Worm (Caenorhabditis elegans) whole organism, young adult: ENCODE data around the gene morc-1.

ENCODE experiments used
- B0336.3 ChIP-seq: fragments of 200-800 bp; sonication (Bioruptor generic); IDR thresholded peaks from 2 replicates; pipeline ENCODE4 v1.3.6; 2022; ENCODE audit warnings: missing genetic modification characterization, missing compliant biosample characterization
- C06A6.2 ChIP-seq: fragments of 200-800 bp; sonication (Bioruptor generic); conservative IDR thresholded peaks from 2 replicates; pipeline ENCODE4 v1.3.6; 2022; ENCODE audit warnings: missing genetic modification characterization, missing compliant biosample characterization
- F39B2.1 ChIP-seq: fragments of 200-800 bp; sonication (Bioruptor generic); IDR thresholded peaks from 2 replicates; pipeline ENCODE4 v1.3.6; 2022; ENCODE audit warnings: missing genetic modification reagents, missing genetic modification characterization, missing compliant biosample characterization
- T07F8.4 ChIP-seq: sonication (generic microtip); optimal IDR thresholded peaks from 2 replicates; lab custom pipeline; 2016; ENCODE audit warnings: mild to moderate bottlenecking, missing genetic modification characterization, moderate library complexity, missing compliant biosample characterization
- Y67H2A.10 ChIP-seq: fragments of 200-800 bp; sonication (Bioruptor generic); conservative IDR thresholded peaks from 2 replicates; pipeline ENCODE4 v1.3.6; 2022; ENCODE audit warnings: missing genetic modification reagents, missing genetic modification characterization, missing compliant biosample characterization
- Y79H2A.3 ChIP-seq: fragments of 200-800 bp; sonication (Bioruptor generic); conservative IDR thresholded peaks from 2 replicates; pipeline ENCODE4 v1.3.6; 2022; ENCODE audit warnings: missing genetic modification reagents, missing genetic modification characterization, missing compliant biosample characterization
- ZK185.1 ChIP-seq: sonication (generic microtip); optimal IDR thresholded peaks from 2 replicates; lab custom pipeline; 2016; ENCODE audit warnings: mild to moderate bottlenecking, missing genetic modification characterization, missing compliant biosample characterization; ENCODE audit not compliant: poor library complexity, severe bottlenecking
- ama-1 ChIP-seq, 3 experiments: fragments of 150-350 bp in 1 of 3; sonication (generic microtip) in 2 of 3; optimal IDR thresholded peaks; 2 replicates each; lab custom pipeline; 2014 to 2018; ENCODE audit warnings: missing biosample characterization in 2 of 3, missing genetic modification characterization in 2 of 3, missing genetic modification reagents in 2 of 3
- athp-1 ChIP-seq: sonication (generic microtip); optimal IDR thresholded peaks from 2 replicates; lab custom pipeline; 2017; ENCODE audit warnings: mild to moderate bottlenecking, missing genetic modification characterization, missing compliant biosample characterization
- attf-3 ChIP-seq: fragments of 200-800 bp; sonication (Bioruptor generic); conservative IDR thresholded peaks from 2 replicates; pipeline ENCODE4 v1.3.6; 2022; ENCODE audit warnings: missing genetic modification reagents, missing genetic modification characterization, missing compliant biosample characterization
- attf-5 ChIP-seq: fragments of 200-800 bp; sonication (Bioruptor generic); optimal IDR thresholded peaks from 2 replicates; lab custom pipeline; 2018; ENCODE audit warnings: mild to moderate bottlenecking, missing genetic modification characterization, missing compliant biosample characterization
- bed-1 ChIP-seq: fragments of 200-800 bp; sonication (Bioruptor generic); IDR thresholded peaks from 2 replicates; pipeline ENCODE4 v1.3.6; 2022; ENCODE audit warnings: missing genetic modification reagents, missing genetic modification characterization, missing compliant biosample characterization
- ccch-3 ChIP-seq: fragments of 200-800 bp; sonication (Bioruptor generic); optimal IDR thresholded peaks from 2 replicates; lab custom pipeline; 2018; ENCODE audit warnings: mild to moderate bottlenecking, missing genetic modification characterization, missing compliant biosample characterization
- cebp-1 ChIP-seq, 2 experiments: fragments of 200-800 bp in 1 of 2; sonication (Bioruptor generic) in 1 of 2; sonication (generic microtip) in 1 of 2; IDR thresholded peaks in 1 of 2; optimal IDR thresholded peaks in 1 of 2; 2 replicates each; pipeline versions ENCODE4 v1.3.6 to Lab custom; 2017 to 2022; ENCODE audit warnings: missing compliant biosample characterization in 2 of 2, missing genetic modification characterization in 2 of 2, mild to moderate bottlenecking in 1 of 2, missing genetic modification reagents in 1 of 2, moderate library complexity in 1 of 2
- ceh-40 ChIP-seq: fragments of 200-800 bp; sonication (Bioruptor generic); IDR thresholded peaks from 2 replicates; pipeline ENCODE4 v1.3.6; 2022; ENCODE audit warnings: missing genetic modification characterization, missing compliant biosample characterization
- dpff-1 ChIP-seq: sonication (generic microtip); optimal IDR thresholded peaks from 2 replicates; lab custom pipeline; 2017; ENCODE audit warnings: mild to moderate bottlenecking, missing genetic modification characterization, missing compliant biosample characterization
- efl-1 ChIP-seq: fragments of 150-350 bp; optimal IDR thresholded peaks from 2 replicates; lab custom pipeline; 2014; ENCODE audit warnings: missing biosample characterization, missing genetic modification reagents, missing genetic modification characterization
- egl-44 ChIP-seq: fragments of 200-800 bp; sonication (Bioruptor generic); IDR thresholded peaks from 2 replicates; pipeline ENCODE4 v1.3.6; 2022; ENCODE audit warnings: missing genetic modification reagents, missing genetic modification characterization, missing compliant biosample characterization
- fkh-3 ChIP-seq: sonication (generic microtip); optimal IDR thresholded peaks from 2 replicates; lab custom pipeline; 2016; ENCODE audit warnings: mild to moderate bottlenecking, missing genetic modification characterization, missing compliant biosample characterization
- him-1 ChIP-seq: sonication (generic microtip); optimal IDR thresholded peaks from 2 replicates; lab custom pipeline; 2016; ENCODE audit warnings: missing genotype, missing genetic modification reagents, missing genetic modification characterization, missing compliant biosample characterization
- hmg-1.2 ChIP-seq: fragments of 200-800 bp; sonication (Bioruptor generic); IDR thresholded peaks from 2 replicates; pipeline ENCODE4 v1.3.6; 2022; ENCODE audit warnings: missing genetic modification reagents, missing genetic modification characterization, missing compliant biosample characterization
- let-526 ChIP-seq: fragments of 200-800 bp; sonication (Bioruptor generic); IDR thresholded peaks from 2 replicates; pipeline ENCODE4 v1.3.6; 2022; ENCODE audit warnings: missing genetic modification reagents, missing genetic modification characterization, missing compliant biosample characterization
- let-607 ChIP-seq, 2 experiments: fragments of 200-800 bp in 1 of 2; sonication (Bioruptor generic) in 1 of 2; sonication (generic microtip) in 1 of 2; optimal IDR thresholded peaks; 2 replicates each; lab custom pipeline; 2016 to 2018; ENCODE audit warnings: mild to moderate bottlenecking in 2 of 2, missing compliant biosample characterization in 2 of 2, missing genetic modification characterization in 2 of 2, moderate library complexity in 2 of 2, missing genotype in 1 of 2
- lin-35 ChIP-seq, 3 experiments: fragments of 150-350 bp in 2 of 3; sonication (generic microtip) in 1 of 3; optimal IDR thresholded peaks; 2 replicates each; lab custom pipeline; 2014 to 2018; ENCODE audit warnings: missing biosample characterization in 3 of 3, missing genetic modification characterization in 3 of 3, missing genetic modification reagents in 3 of 3
- lsl-1 ChIP-seq: fragments of 200-800 bp; sonication (Bioruptor generic); optimal IDR thresholded peaks from 2 replicates; lab custom pipeline; 2018; ENCODE audit warnings: mild to moderate bottlenecking, missing genetic modification characterization, moderate library complexity, missing compliant biosample characterization
- madf-10 ChIP-seq: sonication (generic microtip); optimal IDR thresholded peaks from 2 replicates; lab custom pipeline; 2016; ENCODE audit warnings: mild to moderate bottlenecking, missing genetic modification characterization, missing compliant biosample characterization
- madf-6 ChIP-seq: fragments of 200-800 bp; sonication (Bioruptor generic); IDR thresholded peaks from 2 replicates; pipeline ENCODE4 v1.3.6; 2022; ENCODE audit warnings: missing genetic modification reagents, missing genetic modification characterization, missing compliant biosample characterization
- mes-4 ChIP-seq: sonication (generic microtip); optimal IDR thresholded peaks from 2 replicates; lab custom pipeline; 2016; ENCODE audit warnings: missing genotype, missing genetic modification characterization, missing compliant biosample characterization
- nfyb-1 ChIP-seq: fragments of 200-800 bp; sonication (Bioruptor generic); IDR thresholded peaks from 2 replicates; pipeline ENCODE4 v1.3.6; 2022; ENCODE audit warnings: missing genetic modification reagents, missing genetic modification characterization, missing compliant biosample characterization
- nhr-80 ChIP-seq: sonication (generic microtip); optimal IDR thresholded peaks from 2 replicates; lab custom pipeline; 2016; ENCODE audit warnings: missing genetic modification characterization, missing compliant biosample characterization
- snpc-1.3 ChIP-seq: sonication (generic microtip); optimal IDR thresholded peaks from 2 replicates; lab custom pipeline; 2017; ENCODE audit warnings: missing genetic modification characterization, mild to moderate bottlenecking, missing compliant biosample characterization, antibody characterized with exemption, moderate library complexity, missing genotype, missing genetic modification reagents; ENCODE audit not compliant: insufficient read depth
- zim-3 ChIP-seq: sonication (generic microtip); optimal IDR thresholded peaks from 2 replicates; lab custom pipeline; 2017; ENCODE audit warnings: mild to moderate bottlenecking, missing genetic modification characterization, moderate library complexity, missing compliant biosample characterization
- ztf-18 ChIP-seq: sonication (generic microtip); optimal IDR thresholded peaks from 2 replicates; lab custom pipeline; 2016; ENCODE audit warnings: missing genotype, mild to moderate bottlenecking, missing genetic modification characterization, missing compliant biosample characterization
- ztf-22 ChIP-seq: fragments of 200-800 bp; sonication (Bioruptor generic); optimal IDR thresholded peaks from 2 replicates; lab custom pipeline; 2018; ENCODE audit warnings: mild to moderate bottlenecking, missing genetic modification characterization, moderate library complexity, missing compliant biosample characterization
- ztf-25 ChIP-seq: fragments of 200-800 bp; sonication (Bioruptor generic); IDR thresholded peaks from 2 replicates; pipeline ENCODE4 v1.3.6; 2022; ENCODE audit warnings: missing genetic modification reagents, missing genetic modification characterization, missing compliant biosample characterization

morc-1 gene

DNA sequence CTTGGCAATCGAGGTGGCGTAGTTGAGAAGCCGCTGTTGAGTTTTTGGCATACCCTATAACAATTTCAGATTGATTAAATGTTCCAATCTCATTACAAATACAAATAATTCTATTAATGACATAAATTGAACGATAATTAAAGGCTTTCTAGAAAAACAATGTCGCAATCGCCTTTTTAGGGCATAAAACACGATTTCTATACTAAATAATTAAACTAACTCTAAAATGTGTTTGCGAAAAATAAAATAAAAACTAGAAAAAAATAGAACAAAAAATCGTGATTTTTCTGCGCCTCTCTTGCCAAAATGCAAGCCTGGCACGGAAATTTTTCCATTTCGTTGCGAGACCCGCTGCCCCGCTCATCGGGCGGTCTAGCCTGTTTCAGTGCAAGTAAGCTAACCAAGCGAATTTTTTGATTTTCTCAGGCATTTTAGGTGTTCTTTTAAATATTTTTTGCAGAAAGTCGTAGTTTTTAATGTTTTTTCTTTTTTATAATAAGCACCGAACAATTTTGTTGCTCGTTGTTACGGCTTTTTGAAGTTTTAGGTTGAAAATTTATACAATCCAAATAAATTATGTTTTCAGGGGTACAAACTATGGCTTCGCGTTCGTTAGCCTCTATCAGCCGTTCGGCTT is 21.2 kb upstream of the morc-1 start, which contains the start of the genes C34E10.12, C34E10.10 and atp-2 (continued):
- TF ChIP-seq let-526 (GFP tag; lab: Robert Waterston, UW): no peak
- TF ChIP-seq hmg-1.2: peak; percentile 47; the same call in 1 of the 2 replicates
- no peak for TF ChIP-seq ztf-25 (GFP tag; lab: Robert Waterston, UW)
- peak; percentile 47 for TF ChIP-seq lsl-1 (GFP tag; lab: Kevin White, UChicago)
- TF ChIP-seq nfyb-1: peak; percentile 73; the same call in 1 of the 2 replicates
- peak; percentile 68 for TF ChIP-seq ZK185.1
- no peak for TF ChIP-seq dpff-1 (tag; lab: Kevin White, UChicago)
- no peak for TF ChIP-seq fkh-3 (tag; lab: Kevin White, UChicago)

DNA sequence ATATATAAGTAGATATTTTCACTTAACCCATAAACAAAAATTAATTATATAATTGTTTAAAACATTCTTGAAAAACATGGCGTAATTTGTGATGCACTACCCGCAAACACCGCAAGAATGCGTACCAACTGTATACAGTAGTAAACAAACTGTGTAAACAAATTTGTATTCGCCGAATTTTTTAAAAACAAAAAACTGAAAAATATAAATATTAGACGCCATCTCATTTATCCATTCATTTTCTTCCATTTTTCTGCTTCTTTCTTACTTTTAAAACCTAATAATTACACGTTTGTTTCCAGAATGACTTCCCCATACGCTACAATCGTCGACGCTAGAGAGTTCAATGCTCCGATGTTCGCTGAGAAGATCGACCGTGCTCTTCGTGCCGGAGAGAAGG is 18.6 kb upstream of the morc-1 start, which contains the start of gene nex-1:
Gene nex-1 (plus strand): TSS at position 301 of the 400 bp plus-strand sequence.
- TF ChIP-seq lsl-1 (GFP tag; lab: Kevin White, UChicago): peak; percentile 68
- peak; percentile 10 for TF ChIP-seq efl-1 (GFP tag; lab: Kevin White, UChicago)
- TF ChIP-seq F39B2.1 (GFP tag; lab: Robert Waterston, UW): no peak
- TF ChIP-seq Y67H2A.10 (GFP tag; lab: Robert Waterston, UW): no peak
- no peak for TF ChIP-seq madf-10
- peak; percentile 13 for TF ChIP-seq snpc-1.3 (tag; lab: Kevin White, UChicago)
- TF ChIP-seq dpff-1 (tag; lab: Kevin White, UChicago): no peak
- TF ChIP-seq madf-6: no peak
- TF ChIP-seq let-607 (tag; optimal IDR thresholded peaks at IDR 0.05; lab: Kevin White, UChicago): no peak
- no peak for TF ChIP-seq ceh-40
- no peak for TF ChIP-seq attf-3 (GFP tag; lab: Robert Waterston, UW)

DNA sequence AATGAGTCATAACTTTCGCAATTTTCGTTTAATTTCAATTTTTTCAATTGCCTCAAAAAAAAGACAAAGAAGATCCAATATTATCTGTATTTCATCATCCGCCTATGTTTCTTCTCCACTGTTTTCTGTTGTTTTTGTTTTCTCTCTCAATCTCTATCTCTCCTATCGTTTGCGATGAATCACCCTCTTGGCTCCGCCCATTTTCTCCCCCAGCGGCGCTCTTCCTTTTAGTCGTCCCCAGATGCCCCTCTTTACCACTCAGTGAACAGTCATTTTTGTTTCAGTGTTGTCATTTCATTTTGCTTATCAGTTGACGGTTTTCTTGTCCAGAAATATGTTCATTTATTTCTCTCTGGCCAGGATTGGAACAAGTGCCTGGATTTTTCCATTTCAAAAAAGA is 18.2 kb upstream of the morc-1 start:
- TF ChIP-seq him-1 (no peak), C06A6.2 (GFP tag; lab: Robert Waterston, UW) (no peak), mes-4 (tag; lab: Kevin White, UChicago) (no peak), lin-35 (GFP tag; optimal IDR thresholded peaks at IDR 0.05; lab: Kevin White, UChicago) (no peak), T07F8.4 (no peak), let-526 (GFP tag; lab: Robert Waterston, UW) (no peak), nhr-80 (peak; percentile 66), cebp-1 (GFP tag; IDR thresholded peaks at IDR 0.05; lab: Robert Waterston, UW) (peak; percentile 78), cebp-1 (tag; optimal IDR thresholded peaks at IDR 0.05; lab: Kevin White, UChicago) (peak; percentile 88), athp-1 (tag; lab: Kevin White, UChicago) (no peak), efl-1 (GFP tag; lab: Kevin White, UChicago) (no peak), ztf-18 (no peak), zim-3 (no peak), B0336.3 (GFP tag; lab: Robert Waterston, UW) (no peak), ceh-40 (no peak), attf-5 (GFP tag; lab: Kevin White, UChicago) (peak; percentile 29), ztf-22 (GFP tag; lab: Kevin White, UChicago) (no peak), bed-1 (no peak), Y79H2A.3 (GFP tag; lab: Robert Waterston, UW) (no peak), egl-44 (GFP tag; lab: Robert Waterston, UW) (no peak), ZK185.1 (no peak), ama-1 (optimal IDR thresholded peaks at IDR 0.05; lab: Kevin White, UChicago) (no peak), ama-1 (GFP tag; optimal IDR thresholded peaks at IDR 0.05; lab: Kevin White, UChicago) (no peak), dpff-1 (tag; lab: Kevin White, UChicago) (no peak), snpc-1.3 (tag; lab: Kevin White, UChicago) (no peak), ccch-3 (GFP tag; lab: Kevin White, UChicago) (no peak)
